Fruit fly (Drosophila melanogaster): Measurements from ENCODE around the gene bab2.

bab2 gene

DNA sequence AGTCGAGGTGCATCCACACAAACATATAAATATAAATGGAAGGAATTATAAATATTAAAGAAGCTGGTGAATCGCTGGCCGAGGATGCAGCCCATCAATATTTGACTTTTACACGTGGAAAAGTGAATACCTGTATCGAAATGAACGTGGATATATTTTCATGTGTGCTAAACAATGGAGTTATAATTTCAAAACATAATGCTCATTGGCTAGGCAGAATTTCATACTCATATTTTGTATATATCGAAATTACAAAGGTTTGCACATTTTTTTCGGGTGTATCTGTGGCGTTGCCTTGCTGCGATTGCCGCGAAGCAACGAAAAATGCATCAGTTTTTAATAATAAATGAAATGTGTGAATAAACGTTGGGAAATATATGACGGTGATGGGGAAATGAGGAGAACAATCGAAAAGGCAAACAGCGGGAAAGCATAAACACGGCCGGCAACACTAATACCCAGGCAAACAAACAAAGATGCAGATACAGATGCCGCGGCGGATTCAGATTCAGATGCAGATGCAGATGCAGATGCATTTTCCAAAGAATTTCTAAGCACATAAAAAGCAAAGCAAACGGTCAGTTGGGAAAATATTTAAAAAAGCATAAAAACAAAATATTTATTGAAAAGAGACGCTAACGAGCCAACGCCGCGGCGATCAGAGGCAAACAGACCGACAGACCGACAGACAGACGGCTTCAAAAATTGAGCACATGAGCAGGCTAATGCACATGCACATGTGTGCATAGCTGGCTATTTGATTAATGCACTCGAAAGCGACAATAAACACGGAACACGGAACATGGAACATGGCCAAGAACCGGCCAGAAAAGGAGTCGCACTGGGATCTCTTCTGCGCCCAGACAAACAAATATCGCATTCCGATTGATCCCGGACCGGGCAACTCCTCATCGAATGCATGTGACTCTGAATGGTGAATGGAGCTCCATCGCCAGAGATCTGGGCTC lies 79.8 kb downstream of the bab2 start (continued):
- TF ChIP-seq CG6163 (GFP tag; IDR thresholded peaks at IDR 0.05) = peak; percentile 79
- peak; percentile 72 for TF ChIP-seq CG8319 (GFP tag; optimal IDR thresholded peaks at IDR 0.05)
- TF ChIP-seq CG15336 (GFP tag; IDR thresholded peaks at IDR 0.05) = no peak
- TF ChIP-seq CG6792 (GFP tag; optimal IDR thresholded peaks at IDR 0.05) = peak; percentile 52
- TF ChIP-seq Lpt (GFP tag; optimal IDR thresholded peaks at IDR 0.05) = no peak
- TF ChIP-seq Sox15 (GFP tag; optimal IDR thresholded peaks at IDR 0.05) = peak; percentile 34
- peak; percentile 66 for TF ChIP-seq CG11902 (GFP tag; optimal IDR thresholded peaks at IDR 0.05)
- 0 out of 3 replicates have a peak, but pooled peaks have one; percentile 17 for TF ChIP-seq CG8119 (GFP tag; IDR thresholded peaks at IDR 0.05)
- TF ChIP-seq Sox14 (GFP tag; optimal IDR thresholded peaks at IDR 0.05) = peak; percentile 69
- TF ChIP-seq CG32006 (GFP tag; optimal IDR thresholded peaks at IDR 0.05) = peak; percentile 44
- peak; percentile 83 for TF ChIP-seq Sox102F (GFP tag; optimal IDR thresholded peaks at IDR 0.05)
- peak; percentile 37 to 45 for TF ChIP-seq salr (GFP tag; optimal IDR thresholded peaks at IDR 0.05)
- TF ChIP-seq Ets21C (GFP tag; optimal IDR thresholded peaks at IDR 0.05) = peak; percentile 73
- TF ChIP-seq Gug (GFP tag; IDR thresholded peaks at IDR 0.05) = no peak
- TF ChIP-seq fkh (GFP tag; optimal IDR thresholded peaks at IDR 0.05) = peak; percentile 57
- peak; percentile 58 for TF ChIP-seq pdm3 (GFP tag; optimal IDR thresholded peaks at IDR 0.05)
- TF ChIP-seq dsx (GFP tag; optimal IDR thresholded peaks at IDR 0.05; ENCODE audit: poor library complexity, severe bottlenecking) = peak; percentile 55
- TF ChIP-seq Hr38 (GFP tag; optimal IDR thresholded peaks at IDR 0.05) = no peak
- no peak for TF ChIP-seq CG16779 (tag; optimal IDR thresholded peaks at IDR 0.05)
- peak; percentile 43 for TF ChIP-seq CG11762 (GFP tag; optimal IDR thresholded peaks at IDR 0.05; ENCODE audit: insufficient read depth)
- peak; percentile 61 for TF ChIP-seq CG7368 (GFP tag; optimal IDR thresholded peaks at IDR 0.05)
- TF ChIP-seq lz (GFP tag; optimal IDR thresholded peaks at IDR 0.05) = peak; percentile 75
- TF ChIP-seq Smox (GFP tag; optimal IDR thresholded peaks at IDR 0.05) = peak; percentile 77
- peak; percentile 68 for TF ChIP-seq Ets96B (tag; optimal IDR thresholded peaks at IDR 0.05)
- TF ChIP-seq CG8632 (GFP tag; optimal IDR thresholded peaks at IDR 0.05) = peak; percentile 58
- TF ChIP-seq topi (GFP tag; optimal IDR thresholded peaks at IDR 0.05) = peak; percentile 90
- peak; percentile 69 for TF ChIP-seq CG10669 (GFP tag; optimal IDR thresholded peaks at IDR 0.05)
- peak; percentile 16 for TF ChIP-seq fd85E (GFP tag; optimal IDR thresholded peaks at IDR 0.05)
- peak; percentile 87 for TF ChIP-seq esn (GFP tag; optimal IDR thresholded peaks at IDR 0.05)
- peak; percentile 62 for TF ChIP-seq Eip93F (GFP tag; optimal IDR thresholded peaks at IDR 0.05)
- peak; percentile 66 for TF ChIP-seq spab (GFP tag; optimal IDR thresholded peaks at IDR 0.05)
- peak; percentile 71 for TF ChIP-seq CG3032 (tag; optimal IDR thresholded peaks at IDR 0.05)
- TF ChIP-seq CG10631 (GFP tag; optimal IDR thresholded peaks at IDR 0.05) = peak; percentile 50
- peak; percentile 98 for TF ChIP-seq svp (GFP tag)
- peak; percentile 30 for TF ChIP-seq fd59A (GFP tag; optimal IDR thresholded peaks at IDR 0.05)

DNA sequence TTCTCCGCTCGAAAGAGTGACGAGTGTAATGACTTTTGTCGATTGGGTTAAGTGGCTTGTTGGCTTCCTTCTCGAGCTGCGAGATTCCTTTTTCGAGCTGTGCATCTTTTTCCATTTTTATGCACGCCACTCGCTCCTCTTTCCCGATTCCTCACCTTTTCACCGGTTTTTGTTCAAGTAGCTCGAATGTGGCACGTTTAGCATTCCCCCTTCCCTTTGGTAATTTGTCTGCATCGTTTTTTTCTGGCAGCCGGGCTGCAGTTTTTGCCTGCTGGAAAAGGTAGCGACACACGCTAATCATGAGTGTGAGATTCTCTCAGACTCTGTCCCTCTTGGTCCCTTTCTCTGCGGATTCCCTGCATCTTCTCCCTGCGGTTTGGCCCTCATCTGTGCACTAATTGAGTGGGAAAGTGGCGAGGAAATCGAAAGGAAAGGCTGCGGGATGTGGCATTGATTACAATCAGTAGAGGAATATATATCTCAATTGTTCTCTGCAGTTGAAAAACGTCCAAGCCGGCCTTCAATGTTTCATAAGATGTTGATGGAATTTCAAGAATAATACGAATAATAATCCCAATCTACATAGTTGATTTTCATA lies 81.0 kb downstream of the bab2 start:
- TF ChIP-seq CG6163 (GFP tag; IDR thresholded peaks at IDR 0.05) = peak; percentile 47; the same call in 1 of the 3 replicates
- TF ChIP-seq dsx (GFP tag; optimal IDR thresholded peaks at IDR 0.05; ENCODE audit: poor library complexity, severe bottlenecking) = peak; percentile 39
- TF ChIP-seq CG10669 (GFP tag; optimal IDR thresholded peaks at IDR 0.05) = no peak
- no peak for TF ChIP-seq Ets21C (GFP tag; optimal IDR thresholded peaks at IDR 0.05)
- TF ChIP-seq ss (GFP tag; optimal IDR thresholded peaks at IDR 0.05) = peak in 1 of 2 experiments; percentile 68
- TF ChIP-seq Sox102F (GFP tag; optimal IDR thresholded peaks at IDR 0.05) = no peak
- TF ChIP-seq CG6854 (GFP tag; optimal IDR thresholded peaks at IDR 0.05) = peak; percentile 41
- no peak for TF ChIP-seq dac (GFP tag; optimal IDR thresholded peaks at IDR 0.05)
- no peak for TF ChIP-seq CG7368 (GFP tag; optimal IDR thresholded peaks at IDR 0.05)
- TF ChIP-seq CG8319 (GFP tag; optimal IDR thresholded peaks at IDR 0.05) = no peak
- no peak for TF ChIP-seq CG9139 (GFP tag; optimal IDR thresholded peaks at IDR 0.05)
- no peak for TF ChIP-seq CG15336 (GFP tag; IDR thresholded peaks at IDR 0.05)
- no peak for TF ChIP-seq Lpt (GFP tag; optimal IDR thresholded peaks at IDR 0.05)
- peak; percentile 95 for TF ChIP-seq Blimp-1 (GFP tag; optimal IDR thresholded peaks at IDR 0.05)
- no peak for TF ChIP-seq Hr38 (GFP tag; optimal IDR thresholded peaks at IDR 0.05)
- no peak for TF ChIP-seq eg (GFP tag; IDR thresholded peaks at IDR 0.05)
- TF ChIP-seq Met (GFP tag; optimal IDR thresholded peaks at IDR 0.05) = peak; percentile 3
- TF ChIP-seq CG3919 (GFP tag; optimal IDR thresholded peaks at IDR 0.05) = no peak
- peak; percentile 15 for TF ChIP-seq Eip78C (GFP tag)
- TF ChIP-seq svp (GFP tag) = no peak
- no peak for TF ChIP-seq CG11902 (GFP tag; optimal IDR thresholded peaks at IDR 0.05)
- TF ChIP-seq CG6792 (GFP tag; optimal IDR thresholded peaks at IDR 0.05) = no peak
- TF ChIP-seq CG6276 (GFP tag; optimal IDR thresholded peaks at IDR 0.05) = no peak
